Fruit fly (Drosophila melanogaster) S2 (cell line): ENCODE results near the gene mRpL19.

Source experiments
- CG8478 ChIP-seq: fragments of >200 bp; optimal IDR thresholded peaks from 2 replicates; lab custom pipeline; 2018
- CTCF ChIP-seq, 2 experiments: fragments of >200 bp; optimal IDR thresholded peaks; 2 replicates each; lab custom pipeline; 2018

mRpL19 gene

DNA sequence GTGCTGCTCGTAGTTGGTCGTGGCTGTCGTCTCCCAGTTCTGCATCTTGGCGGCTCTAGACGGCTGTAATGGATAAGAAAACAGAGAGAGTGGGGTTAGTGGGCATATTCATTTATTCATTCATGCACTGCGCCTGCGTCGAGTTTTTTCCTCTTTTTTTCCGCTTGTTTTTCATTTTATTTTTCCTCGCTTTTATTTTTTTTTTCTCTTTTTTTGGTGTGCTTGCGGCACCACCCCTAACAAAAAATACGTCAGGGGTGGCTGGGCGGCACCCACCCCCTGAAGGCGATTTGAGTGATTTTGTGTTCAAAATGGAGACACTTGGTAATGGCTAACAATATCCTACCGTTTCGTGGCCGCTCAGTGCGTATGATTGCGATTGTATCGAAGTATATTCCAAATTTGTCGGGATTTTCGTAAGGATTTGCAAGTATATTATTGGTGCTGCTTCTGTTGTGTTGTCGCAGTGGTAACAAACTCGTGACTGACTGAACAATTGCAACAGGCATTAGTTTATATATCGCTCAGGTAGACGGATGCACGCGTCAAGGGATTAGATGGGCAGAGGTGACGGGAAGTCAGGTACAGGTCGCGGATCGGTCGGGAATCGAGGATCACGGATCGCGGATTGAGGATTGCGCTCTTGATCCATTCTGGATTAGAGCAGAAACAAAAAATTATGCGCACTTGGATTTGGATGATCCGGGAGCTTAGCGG is 20.4 kb downstream of the mRpL19 start:
- TF ChIP-seq CG8478 (lab: Kevin White, UChicago), result no peak
- TF ChIP-seq CTCF (optimal IDR thresholded peaks at IDR 0.05; lab: Kevin White, UChicago), result no peak

- TF ChIP-seq CG8478 (lab: Kevin White, UChicago) (no peak), CTCF (optimal IDR thresholded peaks at IDR 0.05; lab: Kevin White, UChicago) (no peak)
These were observed 23.9 kb downstream of the mRpL19 start, which contains the start of gene hb for dm6 chr3R:8697772-8698259. Gene hb, minus strand, starts transcription at chr3R:8697822.

- TF ChIP-seq CG8478 (lab: Kevin White, UChicago) (no peak), CTCF (optimal IDR thresholded peaks at IDR 0.05; lab: Kevin White, UChicago) (no peak)
These were observed 25.3 kb downstream of the mRpL19 start for dm6 chr3R:8699230-8699629.

- TF ChIP-seq CG8478 (lab: Kevin White, UChicago), result no peak
- TF ChIP-seq CTCF (optimal IDR thresholded peaks at IDR 0.05; lab: Kevin White, UChicago), result no peak
These were observed 26.8 kb downstream of the mRpL19 start for dm6 chr3R:8700660-8701059.

- TF ChIP-seq CTCF (optimal IDR thresholded peaks at IDR 0.05; lab: Kevin White, UChicago) (no peak), CG8478 (lab: Kevin White, UChicago) (no peak)
These were observed 27.3 kb downstream of the mRpL19 start for dm6 chr3R:8701197-8701596.

DNA sequence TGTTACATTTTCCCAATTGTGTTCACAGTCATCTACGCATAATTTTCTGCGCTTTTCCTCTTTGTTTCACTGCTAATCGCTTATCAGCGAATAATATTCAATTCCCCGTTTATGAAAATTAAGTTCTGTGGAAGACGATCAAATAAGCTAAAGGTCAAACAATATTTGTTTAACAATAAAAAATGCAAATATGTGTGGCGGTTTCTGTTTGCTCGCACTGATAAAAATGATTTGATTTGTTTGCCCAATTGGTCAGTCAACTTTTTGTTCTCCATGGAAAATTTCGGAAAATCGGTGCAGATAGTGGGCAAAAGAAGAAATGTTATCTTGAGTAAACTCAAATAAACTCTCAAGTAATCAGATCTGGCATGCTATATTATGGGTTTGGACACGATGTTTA is 30.8 kb downstream of the mRpL19 start:
- no peak for TF ChIP-seq CG8478 (lab: Kevin White, UChicago)
- TF ChIP-seq CTCF (optimal IDR thresholded peaks at IDR 0.05; lab: Kevin White, UChicago), result no peak

- TF ChIP-seq CTCF (optimal IDR thresholded peaks at IDR 0.05; lab: Kevin White, UChicago) (no peak), CG8478 (lab: Kevin White, UChicago) (no peak)
These were observed 31.6 kb downstream of the mRpL19 start for dm6 chr3R:8705323-8706097.

DNA sequence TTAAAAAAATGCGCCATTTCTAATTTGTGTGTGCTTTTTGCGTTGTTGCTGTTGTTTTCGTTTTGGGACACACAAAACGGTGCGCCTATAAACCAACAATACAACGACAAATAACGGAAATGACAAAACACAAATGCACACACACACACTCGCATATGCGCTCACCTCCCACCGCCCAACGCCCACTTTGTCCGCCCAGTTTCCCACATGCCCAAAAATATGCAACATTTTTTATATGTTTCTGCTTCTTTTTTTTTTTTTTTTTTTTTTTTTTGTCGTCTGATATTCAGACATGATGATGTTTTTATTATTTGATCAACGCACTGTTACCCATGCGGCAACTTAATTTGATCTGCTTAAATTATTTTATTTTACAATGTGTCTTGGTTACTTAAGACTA is 33.3 kb downstream of the mRpL19 start:
- TF ChIP-seq CTCF (optimal IDR thresholded peaks at IDR 0.05; lab: Kevin White, UChicago) (no peak), CG8478 (lab: Kevin White, UChicago) (no peak)

DNA sequence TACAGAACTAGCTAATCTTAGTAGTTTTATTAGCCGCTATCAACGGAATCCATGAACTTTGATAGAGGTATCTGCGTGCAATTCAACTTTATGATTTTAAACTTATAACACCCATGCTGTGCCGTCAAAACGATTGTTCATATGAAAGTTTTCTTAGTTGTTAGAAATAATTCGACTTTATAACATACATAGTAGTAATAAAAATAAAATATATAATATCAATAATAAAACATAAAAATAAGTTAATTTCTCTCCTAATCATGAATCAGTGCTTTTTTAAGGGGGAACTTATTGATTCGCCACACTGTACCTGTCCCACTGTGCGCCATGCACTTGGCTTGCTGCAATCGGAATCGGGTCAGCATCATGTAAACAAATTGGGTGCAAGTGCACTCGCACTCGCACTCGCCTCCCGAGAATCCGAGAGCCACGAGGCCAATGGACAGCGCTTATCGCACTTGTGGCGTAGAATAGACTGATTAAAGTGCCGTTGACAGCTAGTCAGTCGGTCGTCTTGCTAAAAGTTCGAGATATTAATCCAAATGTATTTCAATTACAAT is 38.1 kb downstream of the mRpL19 start:
- TF ChIP-seq CG8478 (lab: Kevin White, UChicago), result no peak
- TF ChIP-seq CTCF (optimal IDR thresholded peaks at IDR 0.05; lab: Kevin White, UChicago), result no peak

- TF ChIP-seq CG8478 (lab: Kevin White, UChicago) (no peak), CTCF (optimal IDR thresholded peaks at IDR 0.05; lab: Kevin White, UChicago) (no peak)
These were observed 38.8 kb downstream of the mRpL19 start, which contains the start of gene CG8112 for dm6 chr3R:8712722-8713131. Gene CG8112, plus strand, starts transcription at chr3R:8712933.

dm6 chr3R:8715371-8715770 is 41.5 kb downstream of the mRpL19 start:
- TF ChIP-seq CG8478 (lab: Kevin White, UChicago), result no peak
- peak in 1 of 2 experiments; percentile 22 for TF ChIP-seq CTCF (optimal IDR thresholded peaks at IDR 0.05; lab: Kevin White, UChicago)

dm6 chr3R:8715851-8716550 is 42.1 kb downstream of the mRpL19 start, which contains the start of gene TMEM216:
Gene TMEM216, plus strand, starts transcription at chr3R:8716243.
- TF ChIP-seq CG8478 (lab: Kevin White, UChicago) (no peak), CTCF (optimal IDR thresholded peaks at IDR 0.05; lab: Kevin White, UChicago) (peak in 1 of 2 experiments; percentile 19)

DNA sequence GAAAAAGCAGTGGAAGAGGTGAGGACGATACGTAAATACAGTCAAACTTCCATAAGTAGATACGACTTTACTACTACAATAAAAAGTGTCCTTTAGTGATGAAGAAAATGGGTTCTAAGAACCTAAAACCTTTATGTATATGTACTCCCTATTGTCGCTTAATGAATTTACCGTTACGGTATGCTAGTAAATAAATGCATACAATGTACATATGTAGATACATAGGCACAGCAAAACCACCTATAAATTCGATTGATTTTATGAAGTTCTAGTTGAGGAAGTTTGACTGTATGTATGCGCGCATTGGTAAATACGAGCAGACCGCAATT is 42.6 kb downstream of the mRpL19 start:
- TF ChIP-seq CTCF (optimal IDR thresholded peaks at IDR 0.05; lab: Kevin White, UChicago) (no peak), CG8478 (lab: Kevin White, UChicago) (no peak)

- TF ChIP-seq CG8478 (lab: Kevin White, UChicago) (no peak), CTCF (optimal IDR thresholded peaks at IDR 0.05; lab: Kevin White, UChicago) (no peak)
These were observed 44.4 kb downstream of the mRpL19 start, which contains the start of gene Cks85A for dm6 chr3R:8718356-8718755. Gene Cks85A, minus strand, starts transcription at chr3R:8718456.
